Fruit fly (Drosophila melanogaster) whole organism, prepupa: ENCODE measurements around the gene Ugt35A1.

Experiments used
- CG15336 ChIP-seq: fragments of 200-800 bp; sonication (Bioruptor generic); IDR thresholded peaks from 2 replicates; pipeline ENCODE4 v1.3.6; 2022; ENCODE audit warnings: missing biosample characterization, missing genetic modification characterization
- CG1621 ChIP-seq: fragments of 200-800 bp; sonication (Bioruptor generic); optimal IDR thresholded peaks from 3 replicates; lab custom pipeline; 2018; ENCODE audit warnings: missing biosample characterization, mild to moderate bottlenecking, missing genetic modification characterization
- CG4318 ChIP-seq: fragments of 200-800 bp; sonication (Bioruptor generic); optimal IDR thresholded peaks from 3 replicates; lab custom pipeline; 2017; ENCODE audit warnings: missing biosample characterization, mild to moderate bottlenecking, missing genetic modification characterization
- CG6163 ChIP-seq: fragments of 200-800 bp; sonication (Bioruptor generic); IDR thresholded peaks from 3 replicates; pipeline ENCODE4 v1.3.6; 2022; ENCODE audit warnings: missing biosample characterization, missing genetic modification characterization
- CG7368 ChIP-seq: fragments of 200-800 bp; sonication (Bioruptor generic); optimal IDR thresholded peaks from 3 replicates; lab custom pipeline; 2016; ENCODE audit warnings: missing biosample characterization, missing genetic modification characterization
- Sox15 ChIP-seq: fragments of 200-800 bp; sonication (Bioruptor generic); optimal IDR thresholded peaks from 3 replicates; lab custom pipeline; 2016; ENCODE audit warnings: missing biosample characterization, missing genetic modification characterization
- achi ChIP-seq: fragments of 200-800 bp; sonication (Bioruptor generic); optimal IDR thresholded peaks from 3 replicates; lab custom pipeline; 2016; ENCODE audit warnings: missing biosample characterization, missing genetic modification characterization
- acj6 ChIP-seq: fragments of 200-800 bp; sonication (Bioruptor generic); optimal IDR thresholded peaks from 3 replicates; lab custom pipeline; 2016; ENCODE audit warnings: missing biosample characterization, missing genetic modification characterization
- dsx ChIP-seq: fragments of 200-800 bp; optimal IDR thresholded peaks from 3 replicates; lab custom pipeline; 2019; ENCODE audit warnings: missing biosample characterization, mild to moderate bottlenecking, missing genetic modification characterization, moderate library complexity; ENCODE audit not compliant: poor library complexity, severe bottlenecking
- fd59A ChIP-seq: fragments of 200-800 bp; sonication (Bioruptor generic); optimal IDR thresholded peaks from 2 replicates; lab custom pipeline; 2017; ENCODE audit warnings: missing biosample characterization, mild to moderate bottlenecking, missing genetic modification characterization, missing genetic modification reagents
- fd85E ChIP-seq: fragments of 200-800 bp; sonication (Bioruptor generic); optimal IDR thresholded peaks from 3 replicates; lab custom pipeline; 2016; ENCODE audit warnings: missing biosample characterization, missing genetic modification characterization
- fkh ChIP-seq: fragments of 200-800 bp; sonication (Bioruptor generic); optimal IDR thresholded peaks from 3 replicates; lab custom pipeline; 2017; ENCODE audit warnings: missing biosample characterization, mild to moderate bottlenecking, missing genetic modification characterization, moderate library complexity
- spab ChIP-seq: fragments of 200-800 bp; sonication (Bioruptor generic); optimal IDR thresholded peaks from 2 replicates; lab custom pipeline; 2017; ENCODE audit warnings: missing biosample characterization, mild to moderate bottlenecking, missing genetic modification characterization, missing genetic modification reagents

- no peak for TF ChIP-seq dsx (GFP tag; lab: Kevin White, UChicago)
- TF ChIP-seq fkh (GFP tag; lab: Kevin White, UChicago), result peak; percentile 87
- no peak for TF ChIP-seq CG4318 (GFP tag; lab: Kevin White, UChicago)
- TF ChIP-seq CG6163 (GFP tag; lab: Robert Waterston, UW), result no peak
- no peak for TF ChIP-seq fd85E (GFP tag; lab: Kevin White, UChicago)
- no peak for TF ChIP-seq fd59A
- no peak for TF ChIP-seq Sox15 (GFP tag; lab: Kevin White, UChicago)
- 0 out of 2 replicates have a peak, but pooled peaks have one; percentile 10 for TF ChIP-seq CG15336 (GFP tag; lab: Robert Waterston, UW)
- no peak for TF ChIP-seq achi (GFP tag; lab: Kevin White, UChicago)
- no peak for TF ChIP-seq acj6 (GFP tag; lab: Kevin White, UChicago)
- TF ChIP-seq CG1621 (tag; lab: Kevin White, UChicago), result no peak
- TF ChIP-seq spab (GFP tag; lab: Kevin White, UChicago), result no peak
- TF ChIP-seq CG7368 (GFP tag; lab: Kevin White, UChicago), result no peak
These were observed 47.4 kb upstream of the Ugt35A1 start, which contains the start of gene CG6689 for dm6 chr3R:11219883-11220282.
